Fruit fly (Drosophila melanogaster) whole organism, embryonic: ENCODE measurements around the gene CG9673.

Source experiments
- CG14667 ChIP-seq: fragments of 200-800 bp; sonication (Bioruptor generic); IDR thresholded peaks from 2 replicates; pipeline ENCODE4 v1.3.6; 2022; ENCODE audit warnings: missing biosample characterization, missing genetic modification characterization
- CG6175 ChIP-seq: fragments of 200-800 bp; sonication (Bioruptor generic); IDR thresholded peaks from 3 replicates; pipeline ENCODE4 v1.3.6; 2022; ENCODE audit warnings: missing biosample characterization, missing genetic modification characterization
- CG6689 ChIP-seq: fragments of 200-800 bp; sonication (Bioruptor generic); IDR thresholded peaks from 2 replicates; pipeline ENCODE4 v1.3.6; 2022; ENCODE audit warnings: missing biosample characterization, missing genetic modification characterization
- bsh ChIP-seq, 2 experiments: fragments of 200-800 bp; sonication (Bioruptor generic); optimal IDR thresholded peaks; 2 replicates each; lab custom pipeline; 2017 to 2018; ENCODE audit warnings: mild to moderate bottlenecking in 2 of 2, missing biosample characterization in 2 of 2, missing genetic modification characterization in 2 of 2, moderate library complexity in 1 of 2
- crp ChIP-seq, 2 experiments: fragments of 200-800 bp; sonication (Bioruptor generic); optimal IDR thresholded peaks; 2 replicates in 1 of 2; 3 replicates in 1 of 2; lab custom pipeline; 2017; ENCODE audit warnings: missing biosample characterization in 2 of 2, missing genetic modification characterization in 2 of 2, mild to moderate bottlenecking in 1 of 2, moderate library complexity in 1 of 2

- no peak for TF ChIP-seq CG14667 (GFP tag; lab: Robert Waterston, UW)
- no peak for TF ChIP-seq bsh (GFP tag; optimal IDR thresholded peaks at IDR 0.05; lab: Kevin White, UChicago)
- TF ChIP-seq CG6689 (GFP tag; lab: Robert Waterston, UW): no peak
- no peak for TF ChIP-seq CG6175 (GFP tag; lab: Robert Waterston, UW)
- TF ChIP-seq crp (GFP tag; optimal IDR thresholded peaks at IDR 0.05; lab: Kevin White, UChicago): no peak
These were observed 14.3 kb downstream of the CG9673 start for dm6 chrX:16689339-16689738.
